Fruit fly (Drosophila melanogaster): ENCODE measurements around the gene chinmo.

Gene chinmo

DNA sequence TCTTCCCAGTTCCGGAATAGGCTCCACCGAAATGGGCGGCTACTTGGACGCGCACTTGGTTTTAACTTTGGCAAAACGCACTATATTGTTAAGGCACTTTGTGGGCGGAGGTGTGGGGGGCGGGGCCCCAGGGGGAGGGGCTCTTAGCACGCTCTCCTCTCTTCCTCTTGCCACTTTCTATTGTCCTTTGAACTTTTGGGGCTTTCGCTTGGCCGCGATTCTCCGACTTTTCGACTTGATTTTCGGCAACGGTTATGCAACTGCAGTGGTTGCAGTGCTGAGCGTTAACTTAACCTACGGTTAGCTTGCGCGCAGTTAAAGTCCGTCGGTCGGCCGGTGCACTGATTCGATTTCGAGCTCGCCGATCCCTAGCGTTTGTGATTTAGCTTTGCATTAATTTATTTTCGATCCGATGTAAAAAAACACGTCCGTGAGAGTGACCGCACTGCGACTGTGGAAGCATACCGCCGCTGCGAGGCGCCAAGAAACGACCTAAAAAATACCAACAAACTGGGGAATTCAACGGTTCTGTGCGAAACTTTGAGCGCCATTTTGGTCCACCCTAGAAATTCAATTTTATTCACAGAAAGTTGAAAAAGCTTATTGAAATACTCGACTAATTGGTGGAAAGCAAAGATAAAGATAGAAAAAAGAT is 73.0 kb downstream of the chinmo start, which contains the start of gene Rim2 (continued):
- TF ChIP-seq gsb (GFP tag; IDR thresholded peaks at IDR 0.05) (no peak), tgo (GFP tag; IDR thresholded peaks at IDR 0.05) (no peak), CG17328 (GFP tag; IDR thresholded peaks at IDR 0.05) (0 out of 2 replicates have a peak, but pooled peaks have one; percentile 7), knrl (GFP tag; IDR thresholded peaks at IDR 0.05; ENCODE audit: partially characterized antibody) (peak; percentile 35; the same call in 1 of the 3 replicates), MESR4 (GFP tag; optimal IDR thresholded peaks at IDR 0.05) (peak; percentile 78), HmgD (GFP tag; optimal IDR thresholded peaks at IDR 0.05) (peak; percentile 60), gt (GFP tag; IDR thresholded peaks at IDR 0.05) (no peak), row (GFP tag; IDR thresholded peaks at IDR 0.05) (peak; percentile 45; the same call in 2 of the 3 replicates), CG13624 (GFP tag; optimal IDR thresholded peaks at IDR 0.05) (peak; percentile 31), Spps (tag; optimal IDR thresholded peaks at IDR 0.05) (no peak), ham (GFP tag; IDR thresholded peaks at IDR 0.05) (no peak), zen2 (GFP tag; IDR thresholded peaks at IDR 0.05; ENCODE audit: partially characterized antibody) (no peak), Dip2 (GFP tag; IDR thresholded peaks at IDR 0.05) (no peak), CG4854 (GFP tag; optimal IDR thresholded peaks at IDR 0.05) (peak; percentile 1), jing (GFP tag; optimal IDR thresholded peaks at IDR 0.05) (no peak), cad (GFP tag; optimal IDR thresholded peaks at IDR 0.05) (no peak), Trl (optimal IDR thresholded peaks at IDR 0.05) (no peak), Trl (GFP tag; optimal IDR thresholded peaks at IDR 0.05) (peak; percentile 22), Scr (GFP tag; IDR thresholded peaks at IDR 0.05; ENCODE audit: partially characterized antibody) (peak; percentile 36; the same call in 1 of the 2 replicates), grau (tag; optimal IDR thresholded peaks at IDR 0.05) (peak; percentile 19), Lhr (GFP tag; optimal IDR thresholded peaks at IDR 0.05) (peak; percentile 86), sens (GFP tag) (peak; percentile 73), unpg (GFP tag; optimal IDR thresholded peaks at IDR 0.05) (no peak), esg (GFP tag; conservative IDR thresholded peaks at IDR 0.05) (no peak), vnd (GFP tag; IDR thresholded peaks at IDR 0.05; ENCODE audit: partially characterized antibody) (no peak), Doc3 (GFP tag; IDR thresholded peaks at IDR 0.05; ENCODE audit: partially characterized antibody) (no peak), Hr78 (GFP tag; optimal IDR thresholded peaks at IDR 0.05) (peak in 1 of 2 experiments; percentile 65), slbo (GFP tag; IDR thresholded peaks at IDR 0.05) (0 out of 2 replicates have a peak, but pooled peaks have one; percentile 31), dpn (GFP tag; optimal IDR thresholded peaks at IDR 0.05) (peak in 1 of 2 experiments; percentile 21), CG1024 (GFP tag; IDR thresholded peaks at IDR 0.05) (no peak), Stat92E (GFP tag; optimal IDR thresholded peaks at IDR 0.05) (peak in 1 of 3 experiments; percentile 12), eve (GFP tag; optimal IDR thresholded peaks at IDR 0.05) (no peak), CG31441 (GFP tag; IDR thresholded peaks at IDR 0.05) (no peak), twi (tag; optimal IDR thresholded peaks at IDR 0.05) (no peak), CG17612 (GFP tag; IDR thresholded peaks at IDR 0.05) (no peak), pita (GFP tag; optimal IDR thresholded peaks at IDR 0.05) (peak; percentile 44), ranshi (GFP tag; IDR thresholded peaks at IDR 0.05) (no peak), caup (GFP tag; optimal IDR thresholded peaks at IDR 0.05; ENCODE audit: severe bottlenecking) (peak; percentile 4), her (GFP tag; optimal IDR thresholded peaks at IDR 0.05) (peak; percentile 99), CG12391 (tag; optimal IDR thresholded peaks at IDR 0.05) (peak; percentile 31), CG13894 (tag; optimal IDR thresholded peaks at IDR 0.05) (peak; percentile 81), Ravus (GFP tag; IDR thresholded peaks at IDR 0.05) (no peak), CG12942 (GFP tag; optimal IDR thresholded peaks at IDR 0.05) (no peak), CG7987 (GFP tag; optimal IDR thresholded peaks at IDR 0.05) (peak; percentile 44), CG3995 (GFP tag; optimal IDR thresholded peaks at IDR 0.05) (peak; percentile 28), CG17829 (tag; optimal IDR thresholded peaks at IDR 0.05) (peak; percentile 37), Oaz (GFP tag; IDR thresholded peaks at IDR 0.05) (no peak), PHDP (tag; optimal IDR thresholded peaks at IDR 0.05) (peak; percentile 6), CG14860 (GFP tag; IDR thresholded peaks at IDR 0.05; ENCODE audit: partially characterized antibody) (no peak)
